Fruit fly (Drosophila melanogaster) whole organism, embryonic: ENCODE data around the gene dia.

Source experiments
- Abd-B ChIP-seq: fragments of 200-800 bp; sonication (Bioruptor generic); optimal IDR thresholded peaks from 2 replicates; lab custom pipeline; 2018; ENCODE audit warnings: missing biosample characterization, mild to moderate bottlenecking, missing genetic modification characterization, moderate library complexity
- Adf1 ChIP-seq: fragments of 200-800 bp; sonication (Bioruptor generic); IDR thresholded peaks from 2 replicates; pipeline ENCODE4 v1.3.6; 2022; ENCODE audit warnings: missing biosample characterization, missing genetic modification characterization
- Awh ChIP-seq: fragments of 200-800 bp; sonication (Bioruptor generic); IDR thresholded peaks from 2 replicates; pipeline ENCODE4, ENCODE4 v1.3.6; 2022; ENCODE audit warnings: missing biosample characterization, missing genetic modification characterization
- B-H1 ChIP-seq: fragments of 200-800 bp; sonication (Bioruptor generic); IDR thresholded peaks from 3 replicates; pipeline ENCODE4 v1.3.6; 2022; ENCODE audit warnings: missing biosample characterization, missing genetic modification characterization
- Bdp1 ChIP-seq: fragments of 200-800 bp; sonication (Bioruptor generic); optimal IDR thresholded peaks from 3 replicates; lab custom pipeline; 2016; ENCODE audit warnings: missing biosample characterization, missing genetic modification characterization
- CG10321 ChIP-seq: fragments of 200-800 bp; sonication (Bioruptor generic); IDR thresholded peaks from 2 replicates; pipeline ENCODE4 v1.3.6; 2022; ENCODE audit warnings: missing biosample characterization, missing genetic modification characterization
- CG12104 ChIP-seq: fragments of 200-800 bp; sonication (Bioruptor generic); optimal IDR thresholded peaks from 3 replicates; lab custom pipeline; 2016; ENCODE audit warnings: missing biosample characterization, missing genetic modification characterization
- CG12299 ChIP-seq: fragments of 200-800 bp; sonication (Bioruptor generic); optimal IDR thresholded peaks from 2 replicates; lab custom pipeline; 2018; ENCODE audit warnings: missing biosample characterization, mild to moderate bottlenecking, missing genetic modification characterization
- CG12391 ChIP-seq: fragments of 200-800 bp; sonication (Bioruptor generic); optimal IDR thresholded peaks from 3 replicates; lab custom pipeline; 2018; ENCODE audit warnings: missing biosample characterization, mild to moderate bottlenecking, missing genetic modification characterization, moderate library complexity
- CG13287 ChIP-seq: fragments of 200-800 bp; sonication (Bioruptor generic); IDR thresholded peaks from 2 replicates; pipeline ENCODE4 v1.3.6; 2022; ENCODE audit warnings: missing biosample characterization, missing genetic modification characterization; ENCODE audit not compliant: partially characterized antibody
- CG15696 ChIP-seq: fragments of 200-800 bp; sonication (Bioruptor generic); optimal IDR thresholded peaks from 2 replicates; lab custom pipeline; 2019; ENCODE audit warnings: missing biosample characterization, mild to moderate bottlenecking, missing genetic modification characterization, moderate library complexity
- CG17612 ChIP-seq: fragments of 200-800 bp; sonication (Bioruptor generic); IDR thresholded peaks from 2 replicates; pipeline ENCODE4 v1.3.6; 2022; ENCODE audit warnings: missing biosample characterization, missing genetic modification characterization
- CG18262 ChIP-seq: fragments of 200-800 bp; optimal IDR thresholded peaks from 3 replicates; lab custom pipeline; 2019; ENCODE audit warnings: missing biosample characterization, mild to moderate bottlenecking, missing genetic modification characterization, moderate library complexity
- CG1832 ChIP-seq: fragments of 200-800 bp; sonication (Bioruptor generic); optimal IDR thresholded peaks from 2 replicates; lab custom pipeline; 2017; ENCODE audit warnings: missing biosample characterization, mild to moderate bottlenecking, missing genetic modification characterization, inconsistent platforms
- CG2889 ChIP-seq: fragments of 200-800 bp; sonication (Bioruptor generic); IDR thresholded peaks from 3 replicates; pipeline ENCODE4 v1.3.6; 2022; ENCODE audit warnings: missing biosample characterization, missing genetic modification characterization
- CG3163 ChIP-seq: fragments of 200-800 bp; sonication (Bioruptor generic); optimal IDR thresholded peaks from 3 replicates; lab custom pipeline; 2016; ENCODE audit warnings: missing biosample characterization, missing genetic modification characterization
- CG32772 ChIP-seq: fragments of 200-800 bp; sonication (Bioruptor generic); IDR thresholded peaks from 2 replicates; pipeline ENCODE4 v1.3.6; 2022; ENCODE audit warnings: missing biosample characterization, missing genetic modification characterization
- CG34422 ChIP-seq: fragments of 200-800 bp; sonication (Bioruptor generic); IDR thresholded peaks from 3 replicates; pipeline ENCODE4 v1.3.6; 2022; ENCODE audit warnings: missing biosample characterization, missing genetic modification characterization
- CG3995 ChIP-seq: fragments of 200-800 bp; sonication (Bioruptor generic); optimal IDR thresholded peaks from 3 replicates; lab custom pipeline; 2016; ENCODE audit warnings: missing biosample characterization, missing genetic modification characterization
- CG7745 ChIP-seq: fragments of 200-800 bp; sonication (Bioruptor generic); optimal IDR thresholded peaks from 2 replicates; lab custom pipeline; 2018; ENCODE audit warnings: missing biosample characterization, mild to moderate bottlenecking, missing genetic modification characterization, moderate library complexity
- CG7928 ChIP-seq: fragments of 200-800 bp; sonication (Bioruptor generic); optimal IDR thresholded peaks from 2 replicates; lab custom pipeline; 2017; ENCODE audit warnings: missing biosample characterization, mild to moderate bottlenecking, missing genetic modification characterization
- CG7963 ChIP-seq: fragments of 200-800 bp; sonication (Bioruptor generic); IDR thresholded peaks from 3 replicates; pipeline ENCODE4 v1.3.6; 2022; ENCODE audit warnings: missing biosample characterization, missing genetic modification characterization; ENCODE audit not compliant: partially characterized antibody
- Chrac-16 ChIP-seq: fragments of 200-800 bp; sonication (Bioruptor generic); optimal IDR thresholded peaks from 3 replicates; lab custom pipeline; 2016; ENCODE audit warnings: missing biosample characterization, missing genetic modification characterization
- CoRest ChIP-seq: fragments of 200-800 bp; sonication (Bioruptor generic); optimal IDR thresholded peaks from 3 replicates; lab custom pipeline; 2018; ENCODE audit warnings: missing biosample characterization, mild to moderate bottlenecking, missing genetic modification characterization, moderate library complexity
- Dfd ChIP-seq, 2 experiments: fragments of >200 bp; optimal IDR thresholded peaks; 2 replicates each; lab custom pipeline; 2017; ENCODE audit warnings: missing biosample characterization in 2 of 2, missing genetic modification characterization in 2 of 2
- Dp ChIP-seq: fragments of 200-800 bp; sonication (Bioruptor generic); optimal IDR thresholded peaks from 2 replicates; lab custom pipeline; 2018; ENCODE audit warnings: missing biosample characterization, mild to moderate bottlenecking, missing genetic modification characterization, moderate library complexity
- Ets65A ChIP-seq: fragments of 200-800 bp; sonication (Bioruptor generic); peaks from one replicate; lab custom pipeline; 2016; ENCODE audit warnings: missing biosample characterization, missing genetic modification characterization
- H2.0 ChIP-seq: fragments of 200-800 bp; sonication (Bioruptor generic); IDR thresholded peaks from 2 replicates; pipeline ENCODE4 v1.3.6; 2022; ENCODE audit warnings: missing biosample characterization, missing genetic modification characterization
- HmgZ ChIP-seq: fragments of 200-800 bp; sonication (Bioruptor generic); optimal IDR thresholded peaks from 2 replicates; lab custom pipeline; 2018; ENCODE audit warnings: missing biosample characterization, mild to moderate bottlenecking, missing genetic modification characterization
- Hsf ChIP-seq: fragments of 200-800 bp; sonication (Bioruptor generic); optimal IDR thresholded peaks from 3 replicates; lab custom pipeline; 2016; ENCODE audit warnings: missing biosample characterization, missing genetic modification characterization
- MESR4 ChIP-seq: fragments of 200-800 bp; sonication (Bioruptor generic); optimal IDR thresholded peaks from 2 replicates; lab custom pipeline; 2018; ENCODE audit warnings: missing biosample characterization, mild to moderate bottlenecking, missing genetic modification characterization, moderate library complexity
- Myb ChIP-seq: fragments of 200-800 bp; sonication (Bioruptor generic); optimal IDR thresholded peaks from 2 replicates; lab custom pipeline; 2016; ENCODE audit warnings: missing biosample characterization, missing genetic modification characterization
- NK7.1 ChIP-seq: fragments of 200-800 bp; sonication (Bioruptor generic); optimal IDR thresholded peaks from 3 replicates; lab custom pipeline; 2016; ENCODE audit warnings: missing biosample characterization, missing genetic modification characterization
- Six4 ChIP-seq: fragments of 200-800 bp; sonication (Bioruptor generic); optimal IDR thresholded peaks from 2 replicates; lab custom pipeline; 2016; ENCODE audit warnings: missing biosample characterization, missing genetic modification characterization
- Ssrp ChIP-seq: fragments of 200-800 bp; sonication (Bioruptor generic); optimal IDR thresholded peaks from 2 replicates; lab custom pipeline; 2018; ENCODE audit warnings: missing biosample characterization, mild to moderate bottlenecking, missing genetic modification characterization, moderate library complexity
- Xrp1 ChIP-seq: fragments of 200-800 bp; sonication (Bioruptor generic); IDR thresholded peaks from 2 replicates; pipeline ENCODE4 v1.3.6; 2022; ENCODE audit warnings: missing biosample characterization, missing genetic modification characterization
- ase ChIP-seq: fragments of 200-800 bp; sonication (Bioruptor generic); IDR thresholded peaks from 3 replicates; pipeline ENCODE4 v1.3.6; 2022; ENCODE audit warnings: missing biosample characterization, missing genetic modification characterization
- btn ChIP-seq: fragments of 200-800 bp; sonication (Bioruptor generic); optimal IDR thresholded peaks from 2 replicates; lab custom pipeline; 2016; ENCODE audit warnings: missing biosample characterization, missing genetic modification characterization
- crc ChIP-seq: fragments of 200-800 bp; sonication (Bioruptor generic); optimal IDR thresholded peaks from 2 replicates; lab custom pipeline; 2016; ENCODE audit warnings: missing biosample characterization, missing genetic modification characterization
- cwo ChIP-seq: fragments of 200-800 bp; sonication (Bioruptor generic); optimal IDR thresholded peaks from 3 replicates; lab custom pipeline; 2017; ENCODE audit warnings: missing biosample characterization, missing genetic modification characterization, mild to moderate bottlenecking, moderate library complexity, missing genetic modification reagents
- da ChIP-seq: fragments of 200-800 bp; sonication (Bioruptor generic); optimal IDR thresholded peaks from 2 replicates; lab custom pipeline; 2016; ENCODE audit warnings: missing biosample characterization, missing genetic modification characterization
- dysf ChIP-seq: fragments of 200-800 bp; sonication (Bioruptor generic); IDR thresholded peaks from 3 replicates; pipeline ENCODE4 v1.3.6; 2022; ENCODE audit warnings: missing biosample characterization, missing genetic modification characterization
- emc ChIP-seq: fragments of 200-800 bp; sonication (Bioruptor generic); optimal IDR thresholded peaks from 2 replicates; lab custom pipeline; 2016; ENCODE audit warnings: missing biosample characterization, missing genetic modification characterization
- fd3F ChIP-seq: fragments of 200-800 bp; sonication (Bioruptor generic); optimal IDR thresholded peaks from 2 replicates; lab custom pipeline; 2018; ENCODE audit warnings: missing biosample characterization, mild to moderate bottlenecking, missing genetic modification characterization, moderate library complexity
- h ChIP-seq: fragments of >200 bp; optimal IDR thresholded peaks from 2 replicates; lab custom pipeline; 2017
- ken ChIP-seq: fragments of 200-800 bp; sonication (Bioruptor generic); IDR thresholded peaks from 3 replicates; pipeline ENCODE4 v1.3.6; 2022; ENCODE audit warnings: missing biosample characterization, missing genetic modification characterization
- pb ChIP-seq: fragments of 200-800 bp; sonication (Bioruptor generic); optimal IDR thresholded peaks from 3 replicates; lab custom pipeline; 2016; ENCODE audit warnings: missing biosample characterization, missing genetic modification characterization
- run ChIP-seq: fragments of 200-800 bp; sonication (Bioruptor generic); optimal IDR thresholded peaks from 3 replicates; lab custom pipeline; 2018; ENCODE audit warnings: missing biosample characterization, mild to moderate bottlenecking, missing genetic modification characterization
- slbo ChIP-seq: fragments of 200-800 bp; sonication (Bioruptor generic); IDR thresholded peaks from 2 replicates; pipeline ENCODE4 v1.3.6; 2022; ENCODE audit warnings: missing biosample characterization, missing genetic modification characterization
- tgo ChIP-seq: fragments of 200-800 bp; sonication (Bioruptor generic); IDR thresholded peaks from 3 replicates; pipeline ENCODE4 v1.3.6; 2022; ENCODE audit warnings: missing biosample characterization, missing genetic modification characterization
- yki ChIP-seq: fragments of >200 bp; optimal IDR thresholded peaks from 3 replicates; lab custom pipeline; 2018
- z ChIP-seq: fragments of 200-800 bp; sonication (Bioruptor generic); IDR thresholded peaks from 3 replicates; pipeline ENCODE4 v1.3.6; 2022; ENCODE audit warnings: missing biosample characterization, missing genetic modification characterization

The dia gene

DNA sequence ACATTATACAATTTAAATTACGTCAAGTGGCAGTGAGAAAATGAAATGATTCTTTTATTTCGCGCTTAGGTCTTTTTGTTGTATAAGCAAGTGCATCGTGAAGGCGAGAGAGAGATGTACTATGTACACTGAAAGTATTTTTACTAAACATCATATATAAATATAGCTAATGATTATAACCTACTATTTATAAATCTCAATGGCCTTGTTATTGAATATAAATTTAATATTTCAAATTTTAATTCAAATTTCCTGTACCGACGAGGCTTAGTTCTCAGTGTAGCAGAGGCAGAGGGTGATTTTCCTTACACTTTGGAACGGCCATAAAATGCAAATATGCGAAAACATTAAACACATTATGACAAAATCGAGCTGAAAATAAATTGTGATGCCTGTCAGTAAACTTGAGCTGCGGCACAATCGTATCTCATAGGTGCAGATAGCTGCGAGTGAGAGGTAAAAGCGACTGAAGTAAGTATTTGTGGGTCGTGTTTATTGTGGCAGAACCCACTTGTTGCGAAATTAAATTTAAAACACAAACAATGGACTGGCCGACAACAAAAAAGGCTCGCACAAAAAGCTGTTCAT lies 4.1 kb downstream of the dia start (continued):
- 0 out of 3 replicates have a peak, but pooled peaks have one; percentile 11 for TF ChIP-seq CG34422 (GFP tag; lab: Robert Waterston, UW)
- no peak for TF ChIP-seq btn (GFP tag; lab: Kevin White, UChicago)
- TF ChIP-seq dysf (GFP tag; lab: Robert Waterston, UW), result peak; percentile 54; the same call in 1 of the 3 replicates
- TF ChIP-seq CG1832 (GFP tag; lab: Kevin White, UChicago), result no peak
- no peak for TF ChIP-seq CG12299 (tag; lab: Kevin White, UChicago)
- TF ChIP-seq run (tag; lab: Kevin White, UChicago), result no peak
- TF ChIP-seq tgo (GFP tag; lab: Robert Waterston, UW), result peak; percentile 45; the same call in 2 of the 3 replicates
- TF ChIP-seq Awh (GFP tag; lab: Robert Waterston, UW), result no peak
- TF ChIP-seq h (lab: Kevin White, UChicago), result no peak
- TF ChIP-seq CG7745 (tag; lab: Kevin White, UChicago), result no peak
- no peak for TF ChIP-seq CG17612
- no peak for TF ChIP-seq CG3163
- TF ChIP-seq CG2889 (GFP tag; lab: Robert Waterston, UW), result no peak
- TF ChIP-seq Myb (GFP tag; lab: Kevin White, UChicago), result no peak
- TF ChIP-seq da (GFP tag; lab: Kevin White, UChicago), result no peak
- no peak for TF ChIP-seq Dfd (GFP tag; optimal IDR thresholded peaks at IDR 0.05; lab: Kevin White, UChicago)
- TF ChIP-seq CG18262 (tag; lab: Kevin White, UChicago), result peak; percentile 63
- TF ChIP-seq MESR4, result no peak
- no peak for TF ChIP-seq Dp
- no peak for TF ChIP-seq CG7963
- no peak for TF ChIP-seq pb (GFP tag; lab: Kevin White, UChicago)
- TF ChIP-seq Ssrp (tag; lab: Kevin White, UChicago), result peak; percentile 17
- no peak for TF ChIP-seq CG12104
- TF ChIP-seq CoRest (tag; lab: Kevin White, UChicago), result peak; percentile 34
- TF ChIP-seq CG7928, result no peak
- TF ChIP-seq ase (GFP tag; lab: Robert Waterston, UW), result 0 out of 3 replicates have a peak, but pooled peaks have one; percentile 47
- no peak for TF ChIP-seq CG13287
- TF ChIP-seq Chrac-16 (GFP tag; lab: Kevin White, UChicago), result peak; percentile 35
- no peak for TF ChIP-seq fd3F
- no peak for TF ChIP-seq ken (GFP tag; lab: Robert Waterston, UW)
- TF ChIP-seq slbo, result peak; percentile 53
- TF ChIP-seq CG3995, result no peak
- TF ChIP-seq CG32772 (GFP tag; lab: Robert Waterston, UW), result peak; percentile 16; the same call in 1 of the 2 replicates
- peak; percentile 7 for TF ChIP-seq Abd-B
- no peak for TF ChIP-seq CG10321
- TF ChIP-seq Xrp1 (GFP tag; lab: Robert Waterston, UW), result peak; percentile 56
- peak; percentile 24 for TF ChIP-seq Six4 (GFP tag; lab: Kevin White, UChicago)
- TF ChIP-seq CG15696, result no peak
- TF ChIP-seq Hsf (GFP tag; lab: Kevin White, UChicago), result no peak
- no peak for TF ChIP-seq yki
- no peak for TF ChIP-seq HmgZ (tag; lab: Kevin White, UChicago)
- TF ChIP-seq Bdp1 (GFP tag; lab: Kevin White, UChicago), result no peak
- TF ChIP-seq NK7.1, result no peak
- TF ChIP-seq Adf1, result 0 out of 2 replicates have a peak, but pooled peaks have one; percentile 25
- TF ChIP-seq z (GFP tag; lab: Robert Waterston, UW), result no peak
- no peak for TF ChIP-seq emc (GFP tag; lab: Kevin White, UChicago)
- peak; percentile 62 for TF ChIP-seq CG12391 (tag; lab: Kevin White, UChicago)
- no peak for TF ChIP-seq H2.0 (GFP tag; lab: Robert Waterston, UW)
- peak; percentile 89 for TF ChIP-seq Ets65A (GFP tag; lab: Kevin White, UChicago)
- TF ChIP-seq cwo, result peak; percentile 30
- no peak for TF ChIP-seq crc
- no peak for TF ChIP-seq B-H1 (GFP tag; lab: Robert Waterston, UW)
